Worm (Caenorhabditis elegans): Measurements from ENCODE around the gene C52E4.7.

C52E4.7 gene

DNA sequence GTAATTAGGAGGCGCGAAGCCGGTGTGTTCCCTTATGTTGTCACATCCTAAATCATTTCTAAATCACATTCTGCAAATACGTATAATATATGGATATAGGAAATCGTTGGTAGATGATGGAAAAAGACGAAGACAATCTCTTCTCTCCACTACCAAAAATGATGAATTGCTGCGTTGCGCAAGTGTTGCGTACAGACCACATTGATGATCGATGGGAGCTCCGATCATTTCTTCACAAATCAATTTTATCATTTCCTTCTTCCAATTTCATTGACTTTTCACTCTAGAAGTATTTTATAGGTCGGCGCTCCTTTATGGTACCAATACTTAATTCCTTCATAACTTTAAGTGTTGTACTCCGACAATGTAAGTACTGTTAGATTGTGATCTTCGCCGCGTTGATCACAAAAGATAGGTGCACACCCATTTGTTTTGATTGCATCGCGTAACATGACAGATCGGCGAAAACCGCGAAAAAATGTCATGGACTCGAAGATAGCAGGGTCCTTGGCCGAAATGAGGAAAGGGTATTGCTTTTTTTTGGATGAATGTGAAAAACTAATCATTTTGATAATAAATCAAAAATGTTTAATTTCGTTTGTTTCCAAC, 44.5 kb upstream of the C52E4.7 start:
- TF ChIP-seq tbx-2 (tag; optimal IDR thresholded peaks at IDR 0.05) (peak; percentile 6), pax-1 (tag; optimal IDR thresholded peaks at IDR 0.05) (no peak), ceh-34 (tag; optimal IDR thresholded peaks at IDR 0.05) (no peak), C38D4.7 (GFP tag; optimal IDR thresholded peaks at IDR 0.05) (no peak), zip-5 (tag; optimal IDR thresholded peaks at IDR 0.05) (no peak), unc-55 (GFP tag; optimal IDR thresholded peaks at IDR 0.05) (peak; percentile 55), ceh-18 (tag; optimal IDR thresholded peaks at IDR 0.05) (no peak), eyg-1 (tag; optimal IDR thresholded peaks at IDR 0.05) (no peak), lim-6 (tag; optimal IDR thresholded peaks at IDR 0.05) (no peak), sox-4 (tag; optimal IDR thresholded peaks at IDR 0.05) (no peak), unc-3 (GFP tag; conservative IDR thresholded peaks at IDR 0.05) (no peak), unc-3 (tag; optimal IDR thresholded peaks at IDR 0.05) (no peak), pha-2 (tag; optimal IDR thresholded peaks at IDR 0.05) (no peak), sdc-2 (tag; optimal IDR thresholded peaks at IDR 0.05) (no peak)

DNA sequence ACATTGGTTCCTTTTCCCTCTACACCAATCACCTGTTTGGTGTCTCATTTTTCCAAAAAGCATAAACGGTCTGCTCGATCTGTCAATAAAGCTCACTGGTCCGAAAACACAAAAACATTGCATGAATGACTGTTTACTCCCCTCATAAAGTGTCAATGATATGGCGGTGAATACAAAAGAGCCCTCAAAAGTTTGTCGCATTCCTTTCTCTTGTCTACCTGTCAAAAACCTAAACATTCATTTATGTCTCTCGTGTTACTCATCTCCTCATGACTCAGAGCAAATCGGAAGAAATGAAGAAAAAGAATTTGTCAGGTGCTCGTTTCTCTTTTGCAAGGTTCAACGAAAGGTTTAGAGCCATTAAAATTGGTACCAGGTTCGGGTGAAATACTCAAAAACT, 42.9 kb upstream of the C52E4.7 start:
- no peak for TF ChIP-seq fkh-10 (GFP tag; optimal IDR thresholded peaks at IDR 0.05)
- TF ChIP-seq syd-9 (tag; optimal IDR thresholded peaks at IDR 0.05) = no peak
- TF ChIP-seq hlh-30 (tag; optimal IDR thresholded peaks at IDR 0.05; ENCODE audit: insufficient read depth) = no peak
- TF ChIP-seq pat-9 (tag; optimal IDR thresholded peaks at IDR 0.05) = no peak
- TF ChIP-seq unc-86 (tag; optimal IDR thresholded peaks at IDR 0.05) = no peak
- TF ChIP-seq pqm-1 (tag; optimal IDR thresholded peaks at IDR 0.05) = no peak
- TF ChIP-seq madf-2 (tag; optimal IDR thresholded peaks at IDR 0.05) = no peak
- TF ChIP-seq ztf-16 (tag; optimal IDR thresholded peaks at IDR 0.05) = no peak
- no peak for TF ChIP-seq ceh-48 (tag; optimal IDR thresholded peaks at IDR 0.05)
- TF ChIP-seq ceh-45 (GFP tag; IDR thresholded peaks at IDR 0.05) = no peak
- TF ChIP-seq hlh-13 (GFP tag; optimal IDR thresholded peaks at IDR 0.05) = no peak
- no peak for TF ChIP-seq unc-55 (GFP tag; optimal IDR thresholded peaks at IDR 0.05)
- TF ChIP-seq che-1 (tag; optimal IDR thresholded peaks at IDR 0.05) = no peak
- no peak for TF ChIP-seq ceh-31 (tag; optimal IDR thresholded peaks at IDR 0.05)
- no peak for TF ChIP-seq ceh-14 (tag; optimal IDR thresholded peaks at IDR 0.05)
- no peak for TF ChIP-seq C38D4.7 (GFP tag; optimal IDR thresholded peaks at IDR 0.05)
- TF ChIP-seq ama-1 (optimal IDR thresholded peaks at IDR 0.05) = no peak
- no peak for TF ChIP-seq K09A11.1 (tag; optimal IDR thresholded peaks at IDR 0.05; ENCODE audit: insufficient read depth)

DNA sequence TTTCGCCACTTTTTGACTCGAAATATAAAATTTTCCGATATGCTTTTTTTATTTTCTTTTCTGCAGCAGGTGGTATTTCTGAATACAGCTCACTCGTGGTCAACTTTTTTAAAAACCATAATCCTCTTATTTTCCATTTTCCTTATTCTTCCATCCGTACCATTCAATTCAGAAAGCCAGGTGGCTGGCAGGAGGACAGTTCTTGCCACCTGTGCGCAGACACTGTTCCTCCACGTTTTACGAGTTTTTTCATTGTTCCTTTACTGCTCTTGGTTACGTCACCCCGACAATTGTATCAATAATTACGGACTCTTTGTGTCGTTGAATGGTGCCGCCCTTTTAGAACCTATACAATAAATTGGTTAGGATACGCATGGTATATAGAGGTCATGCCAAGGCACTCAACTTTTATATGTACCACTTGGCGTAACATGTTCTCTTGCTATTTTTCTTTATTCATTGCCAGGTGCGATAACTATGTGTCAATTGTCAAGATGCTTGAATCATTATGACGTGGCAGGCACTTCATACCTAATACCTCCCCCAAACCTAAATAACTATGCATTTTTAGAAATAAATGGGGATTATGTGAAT, 41.1 kb upstream of the C52E4.7 start:
- TF ChIP-seq ceh-22 (tag; optimal IDR thresholded peaks at IDR 0.05) (no peak), tbx-2 (tag; optimal IDR thresholded peaks at IDR 0.05) (no peak), sdc-2 (tag; optimal IDR thresholded peaks at IDR 0.05) (no peak), dmd-4 (tag; optimal IDR thresholded peaks at IDR 0.05; ENCODE audit: borderline replicate concordance) (no peak), sox-2 (GFP tag; IDR thresholded peaks at IDR 0.05) (peak; percentile 62)

DNA sequence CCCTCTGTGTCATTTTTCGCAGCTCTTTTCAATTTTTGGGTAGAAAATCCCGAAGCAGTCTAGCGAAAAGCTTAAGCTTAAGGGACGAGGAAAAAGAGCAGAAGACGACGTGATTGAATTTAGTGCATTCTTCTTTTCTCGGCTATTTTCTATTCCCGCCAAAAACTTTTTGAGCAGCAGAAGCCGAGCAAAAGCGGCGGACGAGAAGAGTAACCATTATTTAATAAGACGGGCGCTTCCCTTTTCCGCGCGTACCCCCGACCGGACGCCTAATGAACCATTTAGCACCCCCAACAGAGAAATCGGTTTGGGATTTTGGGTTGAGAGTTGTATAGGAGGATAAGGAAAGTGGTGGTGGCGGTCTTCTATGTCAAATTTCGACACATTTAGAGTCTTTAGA, 40.5 kb upstream of the C52E4.7 start:
- TF ChIP-seq fkh-10 (GFP tag; optimal IDR thresholded peaks at IDR 0.05) = peak; percentile 53
- TF ChIP-seq K02D7.2 (tag; optimal IDR thresholded peaks at IDR 0.05) = no peak
- TF ChIP-seq gmeb-2 (tag; optimal IDR thresholded peaks at IDR 0.05) = no peak
- no peak for TF ChIP-seq nhr-11 (tag; optimal IDR thresholded peaks at IDR 0.05)
- no peak for TF ChIP-seq ahr-1 (tag; optimal IDR thresholded peaks at IDR 0.05)
- peak; percentile 98 for TF ChIP-seq unc-42 (tag; optimal IDR thresholded peaks at IDR 0.05)
- TF ChIP-seq ceh-34 (tag; optimal IDR thresholded peaks at IDR 0.05) = no peak
- no peak for TF ChIP-seq pax-1 (tag; optimal IDR thresholded peaks at IDR 0.05)
